Worm (Caenorhabditis elegans) whole organism, late embryonic: ENCODE data around the gene T22B2.2.

Source experiments
- C38D4.7 ChIP-seq: fragments of 200-800 bp; sonication (Bioruptor generic); optimal IDR thresholded peaks from 2 replicates; lab custom pipeline; 2018; ENCODE audit warnings: mild to moderate bottlenecking, missing genetic modification characterization, moderate library complexity, missing compliant biosample characterization
- F13H6.1 ChIP-seq: sonication (generic microtip); optimal IDR thresholded peaks from 2 replicates; lab custom pipeline; 2016; ENCODE audit warnings: missing genetic modification characterization, missing compliant biosample characterization
- K02D7.2 ChIP-seq: sonication (generic microtip); optimal IDR thresholded peaks from 2 replicates; lab custom pipeline; 2017; ENCODE audit warnings: mild to moderate bottlenecking, missing genetic modification characterization, missing compliant biosample characterization
- K09A11.1 ChIP-seq: sonication (generic microtip); optimal IDR thresholded peaks from 2 replicates; lab custom pipeline; 2017; ENCODE audit warnings: antibody characterized with exemption, mild to moderate bottlenecking, missing genetic modification characterization, missing compliant biosample characterization; ENCODE audit not compliant: insufficient read depth
- T23F11.4 ChIP-seq: fragments of 200-800 bp; sonication (Bioruptor generic); optimal IDR thresholded peaks from 2 replicates; lab custom pipeline; 2018; ENCODE audit warnings: mild to moderate bottlenecking, missing genetic modification characterization, missing compliant biosample characterization
- ceh-2 ChIP-seq: sonication (generic microtip); optimal IDR thresholded peaks from 2 replicates; lab custom pipeline; 2016; ENCODE audit warnings: missing genotype, missing genetic modification characterization, missing compliant biosample characterization
- ceh-22 ChIP-seq: sonication (generic microtip); optimal IDR thresholded peaks from 2 replicates; lab custom pipeline; 2017; ENCODE audit warnings: missing biosample characterization, missing genetic modification characterization
- ceh-24 ChIP-seq: sonication (generic microtip); optimal IDR thresholded peaks from 2 replicates; lab custom pipeline; 2016; ENCODE audit warnings: mild to moderate bottlenecking, missing genetic modification characterization, missing compliant biosample characterization
- ceh-30 ChIP-seq: fragments of 150-350 bp; optimal IDR thresholded peaks from 2 replicates; lab custom pipeline; 2014; ENCODE audit warnings: missing biosample characterization, missing genetic modification characterization
- ceh-31 ChIP-seq: sonication (generic microtip); optimal IDR thresholded peaks from 2 replicates; lab custom pipeline; 2016; ENCODE audit warnings: missing genetic modification characterization, missing compliant biosample characterization
- ceh-34 ChIP-seq: sonication (generic microtip); optimal IDR thresholded peaks from 2 replicates; lab custom pipeline; 2016; ENCODE audit warnings: mild to moderate bottlenecking, missing genetic modification characterization, missing compliant biosample characterization
- ceh-45 ChIP-seq: fragments of 200-800 bp; sonication (Bioruptor generic); IDR thresholded peaks from 2 replicates; pipeline ENCODE4 v1.3.6; 2022; ENCODE audit warnings: missing genetic modification reagents, missing genetic modification characterization, missing compliant biosample characterization
- che-1 ChIP-seq: sonication (generic microtip); optimal IDR thresholded peaks from 2 replicates; lab custom pipeline; 2016; ENCODE audit warnings: mild to moderate bottlenecking, missing genetic modification characterization, missing compliant biosample characterization
- dve-1 ChIP-seq: sonication (generic microtip); optimal IDR thresholded peaks from 2 replicates; lab custom pipeline; 2017; ENCODE audit warnings: antibody characterized with exemption, mild to moderate bottlenecking, missing genetic modification characterization, missing compliant biosample characterization
- elt-2 ChIP-seq: sonication (generic microtip); optimal IDR thresholded peaks from 2 replicates; lab custom pipeline; 2016; ENCODE audit warnings: missing genetic modification reagents, missing genetic modification characterization, missing compliant biosample characterization
- elt-4 ChIP-seq: sonication (generic microtip); optimal IDR thresholded peaks from 2 replicates; lab custom pipeline; 2016; ENCODE audit warnings: missing genetic modification characterization, missing compliant biosample characterization
- ets-4 ChIP-seq: sonication (generic microtip); optimal IDR thresholded peaks from 2 replicates; lab custom pipeline; 2016; ENCODE audit warnings: missing genetic modification characterization, missing compliant biosample characterization
- fax-1 ChIP-seq: sonication (generic microtip); optimal IDR thresholded peaks from 2 replicates; lab custom pipeline; 2016; ENCODE audit warnings: missing genotype, missing genetic modification characterization, missing compliant biosample characterization
- hlh-30 ChIP-seq: sonication (generic microtip); optimal IDR thresholded peaks from 2 replicates; lab custom pipeline; 2017; ENCODE audit warnings: antibody characterized with exemption, missing genetic modification characterization, missing compliant biosample characterization; ENCODE audit not compliant: insufficient read depth
- hlh-8 ChIP-seq: sonication (generic microtip); optimal IDR thresholded peaks from 2 replicates; lab custom pipeline; 2016; ENCODE audit warnings: missing genotype, missing genetic modification characterization, missing compliant biosample characterization
- lin-11 ChIP-seq: fragments of 200-800 bp; sonication (Bioruptor generic); optimal IDR thresholded peaks from 2 replicates; lab custom pipeline; 2018; ENCODE audit warnings: mild to moderate bottlenecking, missing genetic modification characterization, missing compliant biosample characterization
- madf-2 ChIP-seq: sonication (generic microtip); optimal IDR thresholded peaks from 2 replicates; lab custom pipeline; 2017; ENCODE audit warnings: missing genetic modification characterization, missing compliant biosample characterization
- mec-3 ChIP-seq: sonication (generic microtip); optimal IDR thresholded peaks from 2 replicates; lab custom pipeline; 2016; ENCODE audit warnings: borderline replicate concordance, missing genetic modification characterization, missing compliant biosample characterization
- nfya-1 ChIP-seq: sonication (generic microtip); optimal IDR thresholded peaks from 2 replicates; lab custom pipeline; 2017; ENCODE audit warnings: missing genetic modification characterization, mild to moderate bottlenecking, missing compliant biosample characterization, antibody characterized with exemption, moderate library complexity
- npax-4 ChIP-seq: sonication (generic microtip); optimal IDR thresholded peaks from 2 replicates; lab custom pipeline; 2016; ENCODE audit warnings: missing genetic modification characterization, missing compliant biosample characterization
- odd-2 ChIP-seq: sonication (generic microtip); optimal IDR thresholded peaks from 2 replicates; lab custom pipeline; 2017; ENCODE audit warnings: antibody characterized with exemption, mild to moderate bottlenecking, missing genetic modification characterization, missing compliant biosample characterization
- pat-9 ChIP-seq: fragments of 200-800 bp; sonication (Bioruptor generic); optimal IDR thresholded peaks from 2 replicates; lab custom pipeline; 2018; ENCODE audit warnings: mild to moderate bottlenecking, missing genetic modification characterization, moderate library complexity, missing compliant biosample characterization
- pax-1 ChIP-seq: fragments of 150-350 bp; optimal IDR thresholded peaks from 2 replicates; lab custom pipeline; 2014; ENCODE audit warnings: missing biosample characterization, missing genetic modification characterization
- pha-4 ChIP-seq: fragments of 150-350 bp; optimal IDR thresholded peaks from 2 replicates; lab custom pipeline; 2018; ENCODE audit warnings: missing biosample characterization, missing genetic modification reagents, missing genetic modification characterization
- sdc-2 ChIP-seq: sonication (generic microtip); optimal IDR thresholded peaks from 2 replicates; lab custom pipeline; 2016; ENCODE audit warnings: missing genotype, missing genetic modification characterization, missing compliant biosample characterization
- tbx-2 ChIP-seq: sonication (generic microtip); optimal IDR thresholded peaks from 2 replicates; lab custom pipeline; 2016; ENCODE audit warnings: missing genetic modification characterization, missing compliant biosample characterization
- tbx-7 ChIP-seq: sonication (generic microtip); optimal IDR thresholded peaks from 2 replicates; lab custom pipeline; 2016; ENCODE audit warnings: missing genotype, missing genetic modification characterization, missing compliant biosample characterization
- ttx-3 ChIP-seq: sonication (generic microtip); optimal IDR thresholded peaks from 2 replicates; lab custom pipeline; 2016; ENCODE audit warnings: missing genetic modification reagents, missing genetic modification characterization, missing compliant biosample characterization
- unc-86 ChIP-seq: sonication (generic microtip); optimal IDR thresholded peaks from 2 replicates; lab custom pipeline; 2016; ENCODE audit warnings: missing genetic modification characterization, missing compliant biosample characterization
- ztf-16 ChIP-seq: sonication (generic microtip); optimal IDR thresholded peaks from 2 replicates; lab custom pipeline; 2017; ENCODE audit warnings: missing genetic modification characterization, missing compliant biosample characterization

The T22B2.2 gene

DNA sequence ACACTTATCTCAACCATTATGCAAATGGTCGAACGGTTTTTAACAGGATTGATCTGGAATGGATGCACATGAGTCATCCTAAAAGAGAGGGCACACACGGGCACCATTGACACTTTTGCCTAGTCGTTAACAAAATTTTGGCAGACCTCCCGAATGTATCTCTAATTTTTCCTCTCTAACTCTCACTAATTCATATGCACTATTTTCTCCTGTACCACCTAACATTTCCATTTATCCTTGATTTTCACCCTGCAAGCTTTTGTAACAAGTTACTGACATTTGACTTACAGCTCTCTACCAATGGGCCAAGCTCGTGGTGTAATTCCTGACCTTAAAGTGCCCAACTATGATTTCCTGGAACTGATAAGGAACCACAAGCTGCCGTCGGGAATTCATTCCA is 3.2 kb upstream of the T22B2.2 start, which contains the start of gene T22B2.3:
Gene T22B2.3, plus strand, starts transcription at position 301 of the 400 bp plus-strand sequence.
- TF ChIP-seq ceh-24 (no peak), ztf-16 (tag; lab: Kevin White, UChicago) (no peak), F13H6.1 (tag; lab: Kevin White, UChicago) (no peak), npax-4 (tag; lab: Kevin White, UChicago) (no peak), K09A11.1 (tag; lab: Kevin White, UChicago) (no peak), elt-2 (tag; lab: Kevin White, UChicago) (no peak), mec-3 (tag; lab: Kevin White, UChicago) (no peak), C38D4.7 (GFP tag; lab: Kevin White, UChicago) (no peak), madf-2 (no peak), tbx-2 (tag; lab: Kevin White, UChicago) (no peak), odd-2 (tag; lab: Kevin White, UChicago) (no peak), lin-11 (tag; lab: Kevin White, UChicago) (no peak)

DNA sequence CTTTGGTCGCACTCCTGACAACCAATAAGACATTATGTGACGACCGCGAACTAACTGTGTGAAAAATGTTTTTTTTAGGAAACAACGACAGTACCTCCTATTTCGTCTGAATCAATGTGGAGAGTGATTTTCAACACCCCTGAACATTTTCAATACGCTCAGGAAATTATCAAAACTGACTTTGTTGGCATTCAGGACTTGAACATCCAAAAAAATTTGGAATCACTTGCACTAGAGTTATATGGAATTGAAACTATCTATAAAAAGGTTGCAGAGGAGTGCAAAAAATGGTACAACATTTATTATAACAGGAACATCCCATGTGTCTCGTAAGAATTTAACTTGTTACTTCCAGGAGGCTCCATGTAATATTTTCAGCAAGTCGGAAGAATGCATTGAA is 2.0 kb upstream of the T22B2.2 start:
- no peak for TF ChIP-seq K02D7.2 (tag; lab: Kevin White, UChicago)
- no peak for TF ChIP-seq K09A11.1 (tag; lab: Kevin White, UChicago)
- peak; percentile 64 for TF ChIP-seq sdc-2 (tag; lab: Kevin White, UChicago)

DNA sequence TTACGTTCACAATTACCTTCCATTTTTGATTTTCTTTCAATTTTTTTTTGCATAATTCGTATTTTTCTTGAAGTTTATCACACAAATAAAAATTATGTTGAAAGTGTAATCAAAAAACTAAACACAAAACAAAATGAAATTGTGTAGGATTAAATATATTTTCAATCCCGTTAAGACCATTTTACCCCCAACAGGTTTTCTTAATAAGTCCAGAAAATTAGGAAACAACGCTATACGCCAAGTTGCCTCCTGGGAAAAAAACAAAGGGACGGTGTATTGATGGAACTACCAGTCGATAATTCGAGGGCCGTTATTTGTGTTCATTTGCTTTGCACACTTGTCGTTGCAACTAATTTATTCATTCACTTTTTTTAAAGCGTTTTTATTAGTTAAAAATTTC is 512 bp upstream of the T22B2.2 start:
- TF ChIP-seq nfya-1 (tag; lab: Kevin White, UChicago) (no peak), dve-1 (tag; lab: Kevin White, UChicago) (no peak), pat-9 (tag; lab: Kevin White, UChicago) (no peak)
- TF ChIP-seq, all 69 proteins: peak for 0

DNA sequence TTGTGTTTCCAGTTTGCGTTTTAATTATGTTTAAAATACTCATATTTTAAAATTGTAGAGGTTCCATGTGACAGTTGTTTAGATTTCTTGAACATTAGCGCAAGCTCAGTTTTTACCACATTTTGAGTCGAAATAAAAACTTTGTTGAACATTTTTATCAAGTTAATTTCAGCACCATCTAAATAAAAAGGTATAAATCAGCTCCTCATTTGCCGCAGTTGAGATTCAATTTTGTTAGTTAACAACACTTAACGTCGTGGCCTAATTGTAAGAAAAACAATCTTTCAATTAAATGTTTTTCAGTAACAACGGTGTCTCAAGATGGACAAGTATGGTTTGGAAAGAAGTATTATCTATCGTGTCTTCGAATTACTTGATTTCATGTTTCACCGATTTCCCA is 546 bp downstream of the T22B2.2 start:
- TF ChIP-seq ceh-30: no peak
- no peak for TF ChIP-seq hlh-8 (tag; lab: Kevin White, UChicago)
- TF ChIP-seq, all 69 proteins: peak for 0

DNA sequence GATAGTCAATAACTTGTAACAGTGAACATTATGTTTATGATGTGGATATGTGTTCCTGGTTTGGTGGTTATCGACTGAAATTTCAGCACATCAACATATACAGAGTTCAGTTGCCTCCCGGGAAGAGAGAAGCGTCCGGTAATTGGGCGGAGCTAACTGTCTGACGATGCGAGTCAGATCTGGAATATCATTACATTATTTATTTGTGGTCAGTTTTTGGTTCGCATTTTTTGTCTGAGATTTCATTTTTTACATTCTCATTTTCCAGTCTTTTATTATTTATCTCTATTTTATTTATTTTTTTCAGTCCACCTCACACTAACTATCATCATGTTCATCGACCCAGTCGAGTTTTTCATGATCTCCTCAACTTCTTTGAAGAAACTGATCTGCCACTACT is 5.6 kb downstream of the T22B2.2 start, which contains the start of gene T22B2.1:
Gene T22B2.1, plus strand, starts transcription at position 301 of the 400 bp plus-strand sequence.
- TF ChIP-seq hlh-8 (tag; lab: Kevin White, UChicago): no peak

DNA sequence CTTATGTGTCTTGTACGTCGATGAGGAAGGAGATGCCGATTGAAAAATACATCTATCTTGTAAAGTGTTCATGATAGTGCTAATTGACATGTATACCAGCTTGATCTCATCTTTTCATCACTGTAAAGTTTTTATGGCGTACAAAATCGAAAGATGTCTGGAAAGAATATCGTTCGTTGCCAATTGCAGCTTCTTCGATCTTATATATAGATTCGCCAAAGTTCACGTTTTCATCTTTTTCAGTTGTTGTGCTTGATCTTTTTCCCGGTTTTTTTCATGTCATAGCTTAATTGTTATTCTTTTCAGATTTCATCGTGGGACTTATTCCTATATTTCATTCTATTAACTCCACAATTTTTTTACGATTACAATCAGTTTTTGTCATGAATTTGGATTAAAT is 11.1 kb downstream of the T22B2.2 start, which contains the start of gene adt-3:
Gene adt-3, plus strand, starts transcription at position 301 of the 400 bp plus-strand sequence.
- TF ChIP-seq ceh-22 (tag; lab: Kevin White, UChicago) (no peak), ceh-45 (no peak), K09A11.1 (tag; lab: Kevin White, UChicago) (no peak), pha-4 (tag; lab: Kevin White, UChicago) (no peak), elt-4 (tag; lab: Kevin White, UChicago) (no peak), tbx-2 (tag; lab: Kevin White, UChicago) (no peak), ceh-2 (tag; lab: Kevin White, UChicago) (no peak), ceh-31 (no peak), T23F11.4 (GFP tag; lab: Kevin White, UChicago) (no peak), che-1 (no peak)

DNA sequence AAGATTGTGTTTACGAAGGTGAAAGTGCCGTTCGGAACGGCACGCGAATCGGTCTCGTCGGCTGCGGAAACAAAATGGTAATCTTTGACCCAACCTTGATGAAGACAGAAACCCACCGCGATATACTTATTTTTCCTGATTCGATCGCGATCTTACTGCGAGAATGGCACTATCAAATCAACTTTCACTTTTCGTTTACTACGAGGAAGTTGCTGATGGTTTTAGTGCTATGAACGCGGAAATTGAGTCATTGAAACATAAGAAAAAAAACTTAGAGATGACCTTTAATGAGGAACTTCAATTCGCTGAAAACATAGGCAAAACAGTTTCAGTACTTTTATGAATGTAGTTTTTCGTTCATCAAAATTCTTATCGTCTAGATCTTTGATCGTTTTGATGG is 12.5 kb downstream of the T22B2.2 start:
- TF ChIP-seq ceh-2 (tag; lab: Kevin White, UChicago) (no peak), hlh-30 (tag; lab: Kevin White, UChicago) (no peak), fax-1 (tag; lab: Kevin White, UChicago) (no peak), mec-3 (tag; lab: Kevin White, UChicago) (no peak), unc-86 (no peak), ceh-34 (tag; lab: Kevin White, UChicago) (no peak), pax-1 (tag; lab: Kevin White, UChicago) (no peak), ttx-3 (tag; lab: Kevin White, UChicago) (no peak), tbx-7 (tag; lab: Kevin White, UChicago) (no peak), ets-4 (tag; lab: Kevin White, UChicago) (no peak), F13H6.1 (tag; lab: Kevin White, UChicago) (no peak), ceh-45 (no peak)
